Fruit fly (Drosophila melanogaster): ENCODE results near the gene CG8870.

dm6 chr3R:13406898-13407297, 27.3 kb downstream of the CG8870 start, which contains the start of gene yellow-e2:
- no peak for TF ChIP-seq Crg-1 (GFP tag; optimal IDR thresholded peaks at IDR 0.05)
- TF ChIP-seq cnc (optimal IDR thresholded peaks at IDR 0.05): no peak
- TF ChIP-seq tj (GFP tag; optimal IDR thresholded peaks at IDR 0.05): no peak
- no peak for TF ChIP-seq pad (GFP tag; optimal IDR thresholded peaks at IDR 0.05)
- no peak for TF ChIP-seq bab1 (GFP tag; optimal IDR thresholded peaks at IDR 0.05)
- TF ChIP-seq CG7101 (tag; optimal IDR thresholded peaks at IDR 0.05): no peak
- TF ChIP-seq CG7045 (GFP tag; optimal IDR thresholded peaks at IDR 0.05): no peak
- TF ChIP-seq CG11617 (GFP tag; optimal IDR thresholded peaks at IDR 0.05): no peak
- no peak for TF ChIP-seq cic (GFP tag; optimal IDR thresholded peaks at IDR 0.05)
- no peak for TF ChIP-seq Hr96 (GFP tag; optimal IDR thresholded peaks at IDR 0.05)
- no peak for TF ChIP-seq ovo (GFP tag; optimal IDR thresholded peaks at IDR 0.05)
